Worm (Caenorhabditis elegans) whole organism, L1 larva: ENCODE data around the gene Y39B6A.1.

ENCODE experiments used
- F16B12.6 ChIP-seq: fragments of 150-350 bp; optimal IDR thresholded peaks from 2 replicates; lab custom pipeline; 2014; ENCODE audit warnings: missing biosample characterization, missing genetic modification characterization
- Y116A8C.19 ChIP-seq: sonication (generic microtip); optimal IDR thresholded peaks from 2 replicates; lab custom pipeline; 2016; ENCODE audit warnings: missing compliant biosample characterization, missing genetic modification characterization, borderline replicate concordance
- alr-1 ChIP-seq: fragments of 200-800 bp; sonication (Bioruptor generic); optimal IDR thresholded peaks from 2 replicates; lab custom pipeline; 2018; ENCODE audit warnings: borderline replicate concordance, mild to moderate bottlenecking, missing genetic modification characterization, missing compliant biosample characterization
- blmp-1 ChIP-seq: fragments of 150-350 bp; optimal IDR thresholded peaks from 2 replicates; lab custom pipeline; 2014; ENCODE audit warnings: missing biosample characterization, missing genetic modification characterization
- ceh-63 ChIP-seq: fragments of 200-800 bp; sonication (Bioruptor generic); optimal IDR thresholded peaks from 2 replicates; lab custom pipeline; 2018; ENCODE audit warnings: mild to moderate bottlenecking, missing genetic modification characterization, missing compliant biosample characterization
- ceh-82 ChIP-seq, 3 experiments: fragments of 150-350 bp in 1 of 3; sonication (generic microtip) in 2 of 3; optimal IDR thresholded peaks; 2 replicates each; lab custom pipeline; 2014 to 2017; ENCODE audit warnings: missing biosample characterization in 3 of 3, missing genetic modification characterization in 3 of 3
- ceh-88 ChIP-seq: fragments of 200-800 bp; sonication (Bioruptor generic); IDR thresholded peaks from 2 replicates; pipeline ENCODE4 v1.3.6; 2022; ENCODE audit warnings: missing genetic modification characterization, missing compliant biosample characterization
- ceh-90 ChIP-seq: sonication (generic microtip); optimal IDR thresholded peaks from 2 replicates; lab custom pipeline; 2016; ENCODE audit warnings: missing genetic modification characterization, missing compliant biosample characterization
- ces-1 ChIP-seq: fragments of 150-350 bp; optimal IDR thresholded peaks from 2 replicates; lab custom pipeline; 2014; ENCODE audit warnings: missing biosample characterization, missing genetic modification reagents, missing genetic modification characterization
- efl-3 ChIP-seq: fragments of 200-800 bp; sonication (Bioruptor generic); optimal IDR thresholded peaks from 2 replicates; lab custom pipeline; 2018; ENCODE audit warnings: mild to moderate bottlenecking, missing genetic modification characterization, missing compliant biosample characterization
- elt-2 ChIP-seq: sonication (generic microtip); optimal IDR thresholded peaks from 2 replicates; lab custom pipeline; 2016; ENCODE audit warnings: missing genetic modification characterization, mild to moderate bottlenecking, inconsistent platforms, missing compliant biosample characterization, missing genetic modification reagents
- ets-5 ChIP-seq: fragments of 200-800 bp; sonication (Bioruptor generic); IDR thresholded peaks from 2 replicates; pipeline ENCODE4 v1.3.6; 2022; ENCODE audit warnings: missing genetic modification characterization, missing compliant biosample characterization
- fkh-8 ChIP-seq: sonication (generic microtip); optimal IDR thresholded peaks from 2 replicates; lab custom pipeline; 2016; ENCODE audit warnings: mild to moderate bottlenecking, missing genetic modification characterization, missing compliant biosample characterization
- fos-1 ChIP-seq: fragments of 150-350 bp; optimal IDR thresholded peaks from 2 replicates; lab custom pipeline; 2014; ENCODE audit warnings: missing biosample characterization, missing genetic modification characterization
- grh-1 ChIP-seq: fragments of 200-800 bp; sonication (Bioruptor generic); IDR thresholded peaks from 2 replicates; pipeline ENCODE4 v1.3.6; 2022; ENCODE audit warnings: missing genetic modification reagents, missing genetic modification characterization, missing compliant biosample characterization
- irx-1 ChIP-seq: sonication (generic microtip); optimal IDR thresholded peaks from 2 replicates; lab custom pipeline; 2016; ENCODE audit warnings: missing genetic modification characterization, missing compliant biosample characterization
- isw-1 ChIP-seq: fragments of 200-800 bp; sonication (Bioruptor generic); IDR thresholded peaks from 2 replicates; pipeline ENCODE4 v1.3.6; 2022; ENCODE audit warnings: missing genetic modification characterization, missing compliant biosample characterization
- jun-1 ChIP-seq: fragments of 150-350 bp; optimal IDR thresholded peaks from 2 replicates; lab custom pipeline; 2014; ENCODE audit warnings: missing biosample characterization, missing genetic modification reagents, missing genetic modification characterization
- lin-14 ChIP-seq: fragments of 200-800 bp; sonication (Bioruptor generic); optimal IDR thresholded peaks from 2 replicates; lab custom pipeline; 2018; ENCODE audit warnings: mild to moderate bottlenecking, missing genetic modification characterization, moderate library complexity, missing compliant biosample characterization
- lin-15B ChIP-seq: fragments of 150-350 bp; sonication (generic microtip); optimal IDR thresholded peaks from 3 replicates; lab custom pipeline; 2014; ENCODE audit warnings: missing biosample characterization, missing genetic modification characterization
- lin-35 ChIP-seq, 2 experiments: fragments of 150-350 bp; optimal IDR thresholded peaks; 2 replicates each; lab custom pipeline; 2014; ENCODE audit warnings: missing biosample characterization in 2 of 2, missing genetic modification characterization in 2 of 2, missing genetic modification reagents in 2 of 2
- lir-3 ChIP-seq: sonication (generic microtip); optimal IDR thresholded peaks from 2 replicates; lab custom pipeline; 2016; ENCODE audit warnings: mild to moderate bottlenecking, missing genetic modification characterization, moderate library complexity, missing compliant biosample characterization; ENCODE audit not compliant: poor library complexity
- mdl-1 ChIP-seq, 2 experiments: fragments of 150-350 bp; optimal IDR thresholded peaks; 2 replicates each; lab custom pipeline; 2014 to 2017; ENCODE audit warnings: missing biosample characterization in 2 of 2, missing genetic modification characterization in 2 of 2, inconsistent platforms in 1 of 2
- nhr-12 ChIP-seq: sonication (generic microtip); optimal IDR thresholded peaks from 2 replicates; lab custom pipeline; 2017; ENCODE audit warnings: missing biosample characterization, missing genetic modification characterization
- nhr-20 ChIP-seq: sonication (generic microtip); optimal IDR thresholded peaks from 2 replicates; lab custom pipeline; 2016; ENCODE audit warnings: mild to moderate bottlenecking, missing genetic modification characterization, missing compliant biosample characterization
- nhr-28 ChIP-seq: fragments of 150-350 bp; optimal IDR thresholded peaks from 2 replicates; lab custom pipeline; 2014; ENCODE audit warnings: missing biosample characterization, missing genetic modification characterization
- nhr-47 ChIP-seq: sonication (generic microtip); optimal IDR thresholded peaks from 2 replicates; lab custom pipeline; 2016; ENCODE audit warnings: mild to moderate bottlenecking, missing genetic modification characterization, moderate library complexity, missing compliant biosample characterization
- nhr-77 ChIP-seq: fragments of 150-350 bp; optimal IDR thresholded peaks from 2 replicates; lab custom pipeline; 2014; ENCODE audit warnings: missing biosample characterization, missing genetic modification characterization
- nhr-84 ChIP-seq: sonication (generic microtip); optimal IDR thresholded peaks from 2 replicates; lab custom pipeline; 2017; ENCODE audit warnings: missing biosample characterization, missing genetic modification characterization
- nhr-85 ChIP-seq: sonication (generic microtip); peaks from one replicate; lab custom pipeline; 2016; ENCODE audit warnings: missing genetic modification characterization, inconsistent platforms, missing compliant biosample characterization
- pag-3 ChIP-seq: sonication (generic microtip); optimal IDR thresholded peaks from 2 replicates; lab custom pipeline; 2017; ENCODE audit warnings: missing genetic modification characterization, mild to moderate bottlenecking, missing compliant biosample characterization, antibody characterized with exemption, borderline replicate concordance; ENCODE audit not compliant: insufficient read depth
- skn-1 ChIP-seq: fragments of 150-350 bp; optimal IDR thresholded peaks from 2 replicates; lab custom pipeline; 2014; ENCODE audit warnings: missing biosample characterization, missing genetic modification characterization
- snpc-4 ChIP-seq: fragments of 150-350 bp; optimal IDR thresholded peaks from 2 replicates; lab custom pipeline; 2014; ENCODE audit warnings: missing biosample characterization, missing genetic modification characterization
- sox-4 ChIP-seq: sonication (generic microtip); optimal IDR thresholded peaks from 2 replicates; lab custom pipeline; 2016; ENCODE audit warnings: missing genetic modification characterization, missing compliant biosample characterization
- sptf-1 ChIP-seq: fragments of 150-350 bp; optimal IDR thresholded peaks from 2 replicates; lab custom pipeline; 2014; ENCODE audit warnings: missing biosample characterization, missing genetic modification characterization
- sup-37 ChIP-seq: fragments of 200-800 bp; sonication (Bioruptor generic); optimal IDR thresholded peaks from 2 replicates; lab custom pipeline; 2018; ENCODE audit warnings: mild to moderate bottlenecking, missing genetic modification characterization, missing compliant biosample characterization
- swsn-7 ChIP-seq: sonication (generic microtip); optimal IDR thresholded peaks from 2 replicates; lab custom pipeline; 2016; ENCODE audit warnings: missing genetic modification characterization, missing compliant biosample characterization
- tlp-1 ChIP-seq: fragments of 150-350 bp; optimal IDR thresholded peaks from 2 replicates; lab custom pipeline; 2014; ENCODE audit warnings: missing biosample characterization, missing genetic modification characterization
- unc-130 ChIP-seq: fragments of 150-350 bp; optimal IDR thresholded peaks from 2 replicates; lab custom pipeline; 2017; ENCODE audit warnings: missing biosample characterization, missing genetic modification characterization, inconsistent platforms
- unc-62 ChIP-seq: fragments of 150-350 bp; optimal IDR thresholded peaks from 2 replicates; lab custom pipeline; 2014; ENCODE audit warnings: missing biosample characterization, missing genetic modification reagents, missing genetic modification characterization
- unc-98 ChIP-seq: fragments of 200-800 bp; sonication (Bioruptor generic); IDR thresholded peaks from 2 replicates; pipeline ENCODE4 v1.3.6; 2022; ENCODE audit warnings: missing genetic modification characterization, missing compliant biosample characterization
- vab-15 ChIP-seq: sonication (generic microtip); optimal IDR thresholded peaks from 2 replicates; lab custom pipeline; 2017; ENCODE audit warnings: missing genotype, mild to moderate bottlenecking, missing genetic modification characterization, missing compliant biosample characterization
- zip-4 ChIP-seq: fragments of 200-800 bp; sonication (Bioruptor generic); optimal IDR thresholded peaks from 2 replicates; lab custom pipeline; 2018; ENCODE audit warnings: mild to moderate bottlenecking, missing genetic modification characterization, moderate library complexity, missing compliant biosample characterization
- ztf-4 ChIP-seq: fragments of 150-350 bp; optimal IDR thresholded peaks from 2 replicates; lab custom pipeline; 2014; ENCODE audit warnings: missing biosample characterization, missing genetic modification characterization

The Y39B6A.1 gene

ce11 chrV:19233469-19233868 is 30.1 kb upstream of the Y39B6A.1 start, which contains the start of gene fbxb-116:
fbxb-116 (plus strand) TSS chrV:19233769.
- TF ChIP-seq ztf-4 (tag; lab: Kevin White, UChicago), result no peak

ce11 chrV:19231167-19231566 is 27.8 kb upstream of the Y39B6A.1 start:
- TF ChIP-seq unc-62 (GFP tag; lab: Kevin White, UChicago), result no peak
- TF ChIP-seq vab-15 (tag; lab: Kevin White, UChicago), result no peak
- TF ChIP-seq grh-1 (GFP tag; lab: Robert Waterston, UW), result no peak; the same call in 1 of the 2 replicates
- TF ChIP-seq zip-4 (GFP tag; lab: Kevin White, UChicago), result no peak
- no peak for TF ChIP-seq mdl-1 (tag; optimal IDR thresholded peaks at IDR 0.05; lab: Kevin White, UChicago)
- no peak for TF ChIP-seq nhr-12 (tag; lab: Kevin White, UChicago)
- TF ChIP-seq ceh-63 (GFP tag; lab: Kevin White, UChicago), result no peak
- no peak for TF ChIP-seq unc-130 (tag; lab: Kevin White, UChicago)
- TF ChIP-seq lin-15B (tag; lab: Kevin White, UChicago), result no peak
- no peak for TF ChIP-seq snpc-4 (tag; lab: Kevin White, UChicago)
- TF ChIP-seq ets-5 (GFP tag; lab: Robert Waterston, UW), result no peak
- TF ChIP-seq F16B12.6 (tag; lab: Kevin White, UChicago), result no peak
- TF ChIP-seq fos-1 (tag; lab: Kevin White, UChicago), result no peak
- TF ChIP-seq nhr-85 (tag; lab: Kevin White, UChicago), result no peak
- no peak for TF ChIP-seq nhr-77 (tag; lab: Kevin White, UChicago)
- no peak for TF ChIP-seq isw-1
- no peak for TF ChIP-seq lir-3 (tag; lab: Kevin White, UChicago)
- TF ChIP-seq nhr-28, result no peak
- TF ChIP-seq nhr-84 (tag; lab: Kevin White, UChicago), result no peak
- no peak for TF ChIP-seq irx-1

- peak; percentile 20 for TF ChIP-seq jun-1 (tag; lab: Kevin White, UChicago)
- TF ChIP-seq elt-2 (tag; lab: Kevin White, UChicago), result peak; percentile 89
- TF ChIP-seq Y116A8C.19 (tag; lab: Kevin White, UChicago), result no peak
These were observed 27.0 kb upstream of the Y39B6A.1 start, which contains the start of gene sqst-3 for ce11 chrV:19230413-19230812. sqst-3 (plus strand) TSS chrV:19230782.

ce11 chrV:19217675-19218074 is 14.3 kb upstream of the Y39B6A.1 start, which contains the start of gene oac-49:
oac-49 (plus strand) TSS chrV:19217975.
- TF ChIP-seq sptf-1 (tag; lab: Kevin White, UChicago) (no peak), efl-3 (no peak), pag-3 (no peak), unc-62 (GFP tag; lab: Kevin White, UChicago) (no peak), ceh-90 (tag; lab: Kevin White, UChicago) (no peak), ceh-88 (no peak), nhr-85 (tag; lab: Kevin White, UChicago) (no peak)

- no peak for TF ChIP-seq ces-1
- TF ChIP-seq lin-14 (GFP tag; lab: Kevin White, UChicago), result no peak
- peak; percentile 17 for TF ChIP-seq elt-2 (tag; lab: Kevin White, UChicago)
These were observed 13.7 kb upstream of the Y39B6A.1 start, which contains the start of gene srr-2 for ce11 chrV:19217104-19217503. srr-2 (minus strand) TSS chrV:19217176.

- TF ChIP-seq tlp-1 (no peak), nhr-12 (tag; lab: Kevin White, UChicago) (no peak), nhr-47 (no peak), grh-1 (GFP tag; lab: Robert Waterston, UW) (no peak), lin-35 (GFP tag; optimal IDR thresholded peaks at IDR 0.05; lab: Kevin White, UChicago) (peak in 1 of 2 experiments; percentile 51), swsn-7 (no peak), sox-4 (tag; lab: Kevin White, UChicago) (no peak), fkh-8 (no peak), unc-98 (no peak), blmp-1 (tag; lab: Kevin White, UChicago) (peak; percentile 6), sup-37 (GFP tag; lab: Kevin White, UChicago) (no peak), nhr-20 (tag; lab: Kevin White, UChicago) (peak; percentile 68), ceh-82 (tag; optimal IDR thresholded peaks at IDR 0.05; lab: Kevin White, UChicago) (no peak), skn-1 (tag; lab: Kevin White, UChicago) (no peak), alr-1 (tag; lab: Kevin White, UChicago) (no peak), unc-130 (tag; lab: Kevin White, UChicago) (no peak), nhr-84 (tag; lab: Kevin White, UChicago) (no peak)
These were observed 8.9 kb upstream of the Y39B6A.1 start for ce11 chrV:19212354-19212753.
